Fruit fly (Drosophila melanogaster) whole organism, prepupa: ENCODE measurements around the gene brun.

ENCODE experiments used
- CG10631 ChIP-seq: fragments of 200-800 bp; sonication (Bioruptor generic); optimal IDR thresholded peaks from 2 replicates; lab custom pipeline; 2016; ENCODE audit warnings: missing biosample characterization, missing genetic modification characterization
- CG1621 ChIP-seq: fragments of 200-800 bp; sonication (Bioruptor generic); optimal IDR thresholded peaks from 3 replicates; lab custom pipeline; 2018; ENCODE audit warnings: missing biosample characterization, mild to moderate bottlenecking, missing genetic modification characterization
- CG16779 ChIP-seq: fragments of 200-800 bp; sonication (Bioruptor generic); optimal IDR thresholded peaks from 3 replicates; lab custom pipeline; 2017; ENCODE audit warnings: missing biosample characterization, mild to moderate bottlenecking, missing genetic modification characterization
- CG3032 ChIP-seq: fragments of 200-800 bp; optimal IDR thresholded peaks from 2 replicates; lab custom pipeline; 2019; ENCODE audit warnings: missing biosample characterization, mild to moderate bottlenecking, missing genetic modification characterization, moderate library complexity
- CG31627 ChIP-seq: fragments of 200-800 bp; sonication (Bioruptor generic); optimal IDR thresholded peaks from 3 replicates; lab custom pipeline; 2016; ENCODE audit warnings: missing biosample characterization, missing genetic modification characterization
- CG32006 ChIP-seq: fragments of 200-800 bp; sonication (Bioruptor generic); optimal IDR thresholded peaks from 3 replicates; lab custom pipeline; 2017; ENCODE audit warnings: missing biosample characterization, mild to moderate bottlenecking, missing genetic modification characterization
- CG34406 ChIP-seq: fragments of 200-800 bp; sonication (Bioruptor generic); optimal IDR thresholded peaks from 3 replicates; lab custom pipeline; 2016; ENCODE audit warnings: missing biosample characterization, missing genetic modification characterization
- CG3919 ChIP-seq: fragments of 200-800 bp; sonication (Bioruptor generic); optimal IDR thresholded peaks from 3 replicates; lab custom pipeline; 2016; ENCODE audit warnings: missing biosample characterization, missing genetic modification characterization
- CG4318 ChIP-seq: fragments of 200-800 bp; sonication (Bioruptor generic); optimal IDR thresholded peaks from 3 replicates; lab custom pipeline; 2017; ENCODE audit warnings: missing biosample characterization, mild to moderate bottlenecking, missing genetic modification characterization
- CG6276 ChIP-seq: fragments of 200-800 bp; sonication (Bioruptor generic); optimal IDR thresholded peaks from 2 replicates; lab custom pipeline; 2017; ENCODE audit warnings: missing biosample characterization, mild to moderate bottlenecking, missing genetic modification characterization
- CG6792 ChIP-seq: fragments of 200-800 bp; sonication (Bioruptor generic); optimal IDR thresholded peaks from 3 replicates; lab custom pipeline; 2016; ENCODE audit warnings: missing biosample characterization, missing genetic modification characterization
- CG6808 ChIP-seq: fragments of 200-800 bp; sonication (Bioruptor generic); optimal IDR thresholded peaks from 3 replicates; lab custom pipeline; 2017; ENCODE audit warnings: missing biosample characterization, missing genetic modification characterization, mild to moderate bottlenecking, moderate library complexity, missing genetic modification reagents
- CG6854 ChIP-seq: fragments of 200-800 bp; sonication (Bioruptor generic); optimal IDR thresholded peaks from 2 replicates; lab custom pipeline; 2017; ENCODE audit warnings: missing biosample characterization, mild to moderate bottlenecking, missing genetic modification characterization
- CG8319 ChIP-seq: fragments of 200-800 bp; sonication (Bioruptor generic); optimal IDR thresholded peaks from 3 replicates; lab custom pipeline; 2016; ENCODE audit warnings: missing biosample characterization, missing genetic modification characterization
- CG9139 ChIP-seq: fragments of 200-800 bp; sonication (Bioruptor generic); optimal IDR thresholded peaks from 3 replicates; lab custom pipeline; 2017; ENCODE audit warnings: missing biosample characterization, mild to moderate bottlenecking, missing genetic modification characterization
- Eip75B ChIP-seq: fragments of 200-800 bp; sonication (Bioruptor generic); optimal IDR thresholded peaks from 3 replicates; lab custom pipeline; 2016; ENCODE audit warnings: missing biosample characterization, missing genetic modification characterization
- Eip78C ChIP-seq: fragments of 200-800 bp; sonication (Bioruptor generic); peaks from one replicate; lab custom pipeline; 2016; ENCODE audit warnings: missing biosample characterization, missing genetic modification characterization
- Eip93F ChIP-seq: fragments of 200-800 bp; sonication (Bioruptor generic); optimal IDR thresholded peaks from 2 replicates; lab custom pipeline; 2016; ENCODE audit warnings: missing biosample characterization, mild to moderate bottlenecking, missing genetic modification characterization
- Gug ChIP-seq: fragments of 200-800 bp; sonication (Bioruptor generic); IDR thresholded peaks from 2 replicates; pipeline ENCODE4 v1.3.6; 2022; ENCODE audit warnings: missing biosample characterization, missing genetic modification characterization
- Hr38 ChIP-seq: sonication (Bioruptor generic); optimal IDR thresholded peaks from 2 replicates; lab custom pipeline; 2016; ENCODE audit warnings: missing biosample characterization, missing genetic modification characterization
- Lpt ChIP-seq: fragments of 200-800 bp; sonication (Bioruptor generic); optimal IDR thresholded peaks from 3 replicates; lab custom pipeline; 2016; ENCODE audit warnings: missing biosample characterization, missing genetic modification characterization
- OdsH ChIP-seq: fragments of 200-800 bp; sonication (Bioruptor generic); optimal IDR thresholded peaks from 3 replicates; lab custom pipeline; 2016; ENCODE audit warnings: missing biosample characterization, missing genetic modification characterization
- Smox ChIP-seq: fragments of 200-800 bp; sonication (Bioruptor generic); optimal IDR thresholded peaks from 3 replicates; lab custom pipeline; 2016; ENCODE audit warnings: missing biosample characterization, missing genetic modification characterization
- Sox102F ChIP-seq: fragments of 200-800 bp; sonication (Bioruptor generic); optimal IDR thresholded peaks from 2 replicates; lab custom pipeline; 2016; ENCODE audit warnings: missing biosample characterization, mild to moderate bottlenecking, missing genetic modification characterization
- Sox14 ChIP-seq: fragments of 200-800 bp; sonication (Bioruptor generic); optimal IDR thresholded peaks from 3 replicates; lab custom pipeline; 2016; ENCODE audit warnings: missing biosample characterization, missing genetic modification characterization
- Sox15 ChIP-seq: fragments of 200-800 bp; sonication (Bioruptor generic); optimal IDR thresholded peaks from 3 replicates; lab custom pipeline; 2016; ENCODE audit warnings: missing biosample characterization, missing genetic modification characterization
- achi ChIP-seq: fragments of 200-800 bp; sonication (Bioruptor generic); optimal IDR thresholded peaks from 3 replicates; lab custom pipeline; 2016; ENCODE audit warnings: missing biosample characterization, missing genetic modification characterization
- acj6 ChIP-seq: fragments of 200-800 bp; sonication (Bioruptor generic); optimal IDR thresholded peaks from 3 replicates; lab custom pipeline; 2016; ENCODE audit warnings: missing biosample characterization, missing genetic modification characterization
- dac ChIP-seq: fragments of 200-800 bp; sonication (Bioruptor generic); optimal IDR thresholded peaks from 2 replicates; lab custom pipeline; 2017; ENCODE audit warnings: missing biosample characterization, mild to moderate bottlenecking, missing genetic modification characterization
- eg ChIP-seq: fragments of 200-800 bp; sonication (Bioruptor generic); IDR thresholded peaks from 3 replicates; pipeline ENCODE4 v1.3.6; 2022; ENCODE audit warnings: missing biosample characterization, missing genetic modification characterization
- fd85E ChIP-seq: fragments of 200-800 bp; sonication (Bioruptor generic); optimal IDR thresholded peaks from 3 replicates; lab custom pipeline; 2016; ENCODE audit warnings: missing biosample characterization, missing genetic modification characterization
- fkh ChIP-seq: fragments of 200-800 bp; sonication (Bioruptor generic); optimal IDR thresholded peaks from 3 replicates; lab custom pipeline; 2017; ENCODE audit warnings: missing biosample characterization, mild to moderate bottlenecking, missing genetic modification characterization, moderate library complexity
- lz ChIP-seq: fragments of 200-800 bp; sonication (Bioruptor generic); optimal IDR thresholded peaks from 3 replicates; lab custom pipeline; 2016; ENCODE audit warnings: missing biosample characterization, missing genetic modification characterization
- pdm3 ChIP-seq: fragments of 200-800 bp; sonication (Bioruptor generic); optimal IDR thresholded peaks from 3 replicates; lab custom pipeline; 2016; ENCODE audit warnings: missing biosample characterization, missing genetic modification characterization
- spab ChIP-seq: fragments of 200-800 bp; sonication (Bioruptor generic); optimal IDR thresholded peaks from 2 replicates; lab custom pipeline; 2017; ENCODE audit warnings: missing biosample characterization, mild to moderate bottlenecking, missing genetic modification characterization, missing genetic modification reagents
- ss ChIP-seq, 2 experiments: fragments of 200-800 bp; sonication (Bioruptor generic); optimal IDR thresholded peaks; 2 replicates in 1 of 2; 3 replicates in 1 of 2; lab custom pipeline; 2017 to 2018; ENCODE audit warnings: mild to moderate bottlenecking in 2 of 2, missing biosample characterization in 2 of 2, missing genetic modification characterization in 2 of 2, moderate library complexity in 1 of 2
- svp ChIP-seq: fragments of 200-800 bp; sonication (Bioruptor generic); peaks from one replicate; lab custom pipeline; 2016; ENCODE audit warnings: missing biosample characterization, missing genetic modification characterization
- vri ChIP-seq: fragments of 200-800 bp; sonication (Bioruptor generic); optimal IDR thresholded peaks from 3 replicates; lab custom pipeline; 2016; ENCODE audit warnings: missing biosample characterization, mild to moderate bottlenecking, missing genetic modification characterization

The brun gene

DNA sequence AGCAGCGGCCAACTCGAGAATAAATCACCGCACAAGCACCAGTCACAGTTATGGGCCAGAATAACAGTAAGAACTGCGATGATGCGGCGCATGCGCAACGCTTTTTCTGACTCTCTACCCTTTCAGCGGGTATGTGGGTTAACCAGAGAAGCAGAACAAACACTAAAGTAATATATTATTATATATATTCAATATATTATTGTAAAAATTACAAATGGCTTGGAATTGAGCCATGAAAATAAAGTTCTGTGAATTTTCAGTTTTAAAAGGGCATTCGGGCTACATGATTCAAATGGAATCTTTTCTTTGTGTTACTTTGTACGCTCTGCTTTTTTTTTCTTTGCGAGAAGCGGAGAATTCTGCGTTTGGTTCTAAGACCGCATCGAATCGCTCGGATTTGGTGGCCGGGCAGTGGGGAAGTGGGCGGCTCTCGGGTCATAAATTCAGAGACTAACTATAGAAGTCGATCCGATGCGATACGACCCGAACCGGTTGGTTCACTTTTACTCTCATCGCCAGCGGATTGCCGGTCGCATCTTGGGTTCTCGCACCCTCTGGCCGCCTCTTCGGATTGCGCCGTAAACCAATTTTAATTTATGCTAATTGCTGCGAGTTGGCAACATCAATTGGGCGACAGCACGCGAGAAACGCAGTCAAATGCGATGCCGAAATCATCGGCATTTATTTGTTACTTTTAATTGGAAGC, 44.7 kb upstream of the brun start (continued):
- peak; percentile 73 for TF ChIP-seq eg
- TF ChIP-seq Gug (GFP tag; lab: Robert Waterston, UW): peak; percentile 45; the same call in 1 of the 2 replicates
- TF ChIP-seq ss (GFP tag; optimal IDR thresholded peaks at IDR 0.05; lab: Kevin White, UChicago): peak; percentile 46 to 58
- peak; percentile 69 for TF ChIP-seq Sox14 (GFP tag; lab: Kevin White, UChicago)
- peak; percentile 75 for TF ChIP-seq CG3919 (GFP tag; lab: Kevin White, UChicago)
- no peak for TF ChIP-seq dac (GFP tag; lab: Kevin White, UChicago)
- peak; percentile 74 for TF ChIP-seq CG31627
- TF ChIP-seq CG4318 (GFP tag; lab: Kevin White, UChicago): peak; percentile 40
- no peak for TF ChIP-seq fd85E (GFP tag; lab: Kevin White, UChicago)
- TF ChIP-seq Lpt: peak; percentile 58
- TF ChIP-seq CG10631: peak; percentile 85
- TF ChIP-seq CG1621 (tag; lab: Kevin White, UChicago): peak; percentile 22
- peak; percentile 65 for TF ChIP-seq Smox (GFP tag; lab: Kevin White, UChicago)
- TF ChIP-seq CG16779 (tag; lab: Kevin White, UChicago): peak; percentile 39
- TF ChIP-seq spab (GFP tag; lab: Kevin White, UChicago): peak; percentile 63
- peak; percentile 76 for TF ChIP-seq CG3032 (tag; lab: Kevin White, UChicago)
- TF ChIP-seq CG6276: peak; percentile 39
- no peak for TF ChIP-seq CG9139 (GFP tag; lab: Kevin White, UChicago)
- peak; percentile 68 for TF ChIP-seq Eip75B (GFP tag; lab: Kevin White, UChicago)
- TF ChIP-seq Sox15: peak; percentile 64
- peak; percentile 51 for TF ChIP-seq pdm3 (GFP tag; lab: Kevin White, UChicago)
- peak; percentile 53 for TF ChIP-seq CG6808 (GFP tag; lab: Kevin White, UChicago)
- TF ChIP-seq fkh (GFP tag; lab: Kevin White, UChicago): no peak
- TF ChIP-seq Eip78C: peak; percentile 89
- peak; percentile 77 for TF ChIP-seq lz (GFP tag; lab: Kevin White, UChicago)
- peak; percentile 82 for TF ChIP-seq CG34406
- TF ChIP-seq svp (GFP tag; lab: Kevin White, UChicago): peak; percentile 85
- TF ChIP-seq CG8319 (GFP tag; lab: Kevin White, UChicago): no peak
- TF ChIP-seq CG6792 (GFP tag; lab: Kevin White, UChicago): peak; percentile 80
- peak; percentile 82 for TF ChIP-seq CG32006 (GFP tag; lab: Kevin White, UChicago)
- peak; percentile 12 for TF ChIP-seq CG6854

- TF ChIP-seq CG32006 (GFP tag; lab: Kevin White, UChicago) (peak; percentile 42), Eip78C (peak; percentile 76), achi (GFP tag; lab: Kevin White, UChicago) (peak; percentile 35), vri (peak; percentile 18), svp (GFP tag; lab: Kevin White, UChicago) (peak; percentile 19), acj6 (GFP tag; lab: Kevin White, UChicago) (peak; percentile 26), CG8319 (GFP tag; lab: Kevin White, UChicago) (no peak), Eip93F (GFP tag; lab: Kevin White, UChicago) (no peak), CG10631 (peak; percentile 33), pdm3 (GFP tag; lab: Kevin White, UChicago) (peak; percentile 26), eg (0 out of 3 replicates have a peak, but pooled peaks have one; percentile 19), CG34406 (peak; percentile 5), fd85E (GFP tag; lab: Kevin White, UChicago) (no peak), CG3032 (tag; lab: Kevin White, UChicago) (peak; percentile 2), Sox102F (GFP tag; lab: Kevin White, UChicago) (no peak), CG6808 (GFP tag; lab: Kevin White, UChicago) (peak; percentile 7), ss (GFP tag; optimal IDR thresholded peaks at IDR 0.05; lab: Kevin White, UChicago) (peak in 1 of 2 experiments; percentile 23), CG3919 (GFP tag; lab: Kevin White, UChicago) (peak; percentile 41), CG6854 (no peak), CG6276 (no peak), OdsH (GFP tag; lab: Kevin White, UChicago) (peak; percentile 18), Hr38 (GFP tag; lab: Kevin White, UChicago) (no peak), Gug (GFP tag; lab: Robert Waterston, UW) (0 out of 2 replicates have a peak, but pooled peaks have one; percentile 10)
Measured at dm6 chr2L:20695066-20695465, 39.1 kb upstream of the brun start.
